Worm (Caenorhabditis elegans) whole organism, L2 larva: ENCODE results near the gene Y116A8C.23.

Source experiments
- blmp-1 ChIP-seq: sonication (generic microtip); optimal IDR thresholded peaks from 2 replicates; lab custom pipeline; 2017; ENCODE audit warnings: missing genetic modification characterization, mild to moderate bottlenecking, missing compliant biosample characterization, antibody characterized with exemption, moderate library complexity; ENCODE audit not compliant: insufficient read depth
- ceh-16 ChIP-seq: fragments of 150-350 bp; optimal IDR thresholded peaks from 2 replicates; lab custom pipeline; 2014; ENCODE audit warnings: missing biosample characterization, missing genetic modification characterization
- ceh-82 ChIP-seq: fragments of 150-350 bp; optimal IDR thresholded peaks from 2 replicates; lab custom pipeline; 2014; ENCODE audit warnings: missing biosample characterization, missing genetic modification characterization
- mab-5 ChIP-seq: fragments of 150-350 bp; optimal IDR thresholded peaks from 2 replicates; lab custom pipeline; 2014; ENCODE audit warnings: missing biosample characterization, missing genetic modification characterization
- nhr-77 ChIP-seq: fragments of 150-350 bp; optimal IDR thresholded peaks from 2 replicates; lab custom pipeline; 2014; ENCODE audit warnings: missing biosample characterization, missing genetic modification characterization
- snpc-4 ChIP-seq: fragments of 150-350 bp; optimal IDR thresholded peaks from 2 replicates; lab custom pipeline; 2014; ENCODE audit warnings: missing biosample characterization, missing genetic modification characterization
- unc-55 ChIP-seq: fragments of 150-350 bp; sonication (generic microtip); optimal IDR thresholded peaks from 3 replicates; lab custom pipeline; 2014; ENCODE audit warnings: missing biosample characterization, missing genetic modification reagents, missing genetic modification characterization
- unc-62 ChIP-seq: fragments of 150-350 bp; optimal IDR thresholded peaks from 2 replicates; lab custom pipeline; 2014; ENCODE audit warnings: missing biosample characterization, missing genetic modification reagents, missing genetic modification characterization
- zag-1 ChIP-seq: fragments of 150-350 bp; optimal IDR thresholded peaks from 2 replicates; lab custom pipeline; 2014; ENCODE audit warnings: missing biosample characterization, missing genetic modification characterization

DNA sequence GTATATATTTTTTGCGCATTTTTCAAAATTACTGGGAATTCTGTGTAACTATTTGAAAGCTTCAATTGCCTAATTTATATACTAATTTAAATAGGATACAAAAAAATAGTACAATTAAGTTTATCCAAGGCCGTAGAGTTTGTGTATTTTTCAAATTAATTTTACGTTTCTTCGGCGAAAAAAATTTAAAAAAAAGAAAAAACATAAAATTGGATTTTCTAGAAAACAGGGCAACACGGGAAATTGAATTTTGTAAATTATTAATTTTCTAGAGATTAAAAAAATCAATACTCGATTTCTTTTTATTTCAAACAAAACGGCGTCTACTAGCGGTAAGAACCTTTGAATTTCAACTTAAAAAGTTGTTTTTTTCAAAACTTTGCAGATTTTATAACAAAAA lies at the start of gene Y116A8C.23:
- TF ChIP-seq zag-1 (tag; lab: Kevin White, UChicago) (no peak), ceh-82 (tag; lab: Kevin White, UChicago) (no peak), unc-55 (GFP tag; lab: Kevin White, UChicago) (no peak), ceh-16 (tag; lab: Kevin White, UChicago) (no peak), unc-62 (GFP tag; lab: Kevin White, UChicago) (no peak), nhr-77 (no peak), mab-5 (no peak), snpc-4 (tag; lab: Kevin White, UChicago) (no peak), blmp-1 (tag; lab: Kevin White, UChicago) (no peak)
